Fruit fly (Drosophila melanogaster) Kc167 (cell line): ENCODE data around the gene lap.

Experiments used
- Sin3A ChIP-seq: fragments of >200 bp; optimal IDR thresholded peaks from 2 replicates; lab custom pipeline; 2018; ENCODE audit warnings: missing external identifiers
- h ChIP-seq: fragments of >200 bp; optimal IDR thresholded peaks from 3 replicates; lab custom pipeline; 2018; ENCODE audit warnings: missing external identifiers
- psq ChIP-seq: fragments of >200 bp; optimal IDR thresholded peaks from 2 replicates; lab custom pipeline; 2017; ENCODE audit warnings: missing external identifiers
- ttk ChIP-seq: sonication (Bioruptor generic); optimal IDR thresholded peaks from 2 replicates; lab custom pipeline; 2017; ENCODE audit warnings: missing external identifiers

DNA sequence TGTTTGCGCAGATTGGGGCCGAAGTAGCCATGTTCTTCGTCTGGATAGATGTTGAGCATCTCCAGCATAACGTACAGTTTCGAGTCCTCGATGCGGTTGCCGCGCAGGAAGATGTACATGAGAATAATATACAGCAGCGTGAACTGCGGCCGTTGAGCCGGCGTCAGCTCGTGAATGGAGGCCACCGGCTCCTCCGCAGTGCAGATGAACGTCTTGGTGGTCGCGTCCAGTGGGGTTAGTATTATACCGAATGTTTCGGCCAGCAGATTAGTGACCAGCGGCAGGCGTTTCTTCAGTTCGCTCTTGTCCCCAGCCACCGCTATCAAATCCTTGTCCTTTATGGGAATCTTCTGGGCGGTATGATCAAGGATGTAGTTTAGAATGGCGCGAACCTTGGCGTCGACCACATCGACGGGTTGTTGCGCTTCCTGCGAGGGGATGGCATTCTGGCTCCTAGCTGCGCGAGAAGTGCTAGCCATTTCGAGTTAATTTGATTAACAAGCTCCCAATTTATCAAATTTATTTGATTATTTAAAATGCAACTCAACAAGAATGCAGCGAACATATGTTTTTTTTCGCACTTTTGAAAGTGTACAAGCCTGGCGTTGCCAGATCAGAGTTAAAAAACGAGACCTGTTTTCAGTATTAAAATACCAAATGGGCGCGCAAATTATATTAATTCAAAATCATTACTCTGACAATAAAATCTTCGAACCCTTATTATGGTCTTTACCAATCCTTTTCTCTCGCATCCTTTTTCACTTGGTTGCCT, 32.0 kb upstream of the lap start, which contains the start of gene MAGE:
- TF ChIP-seq ttk (lab: Kevin White, UChicago) (no peak), h (lab: Kevin White, UChicago) (no peak), psq (lab: Kevin White, UChicago) (no peak), Sin3A (lab: Kevin White, UChicago) (no peak)
